Worm (Caenorhabditis elegans) whole organism, young adult: ENCODE measurements around the gene ugt-6.
A peak's percentile ranks its signal among the peaks of the same experiment; 100 is the strongest.

Experiments used
- B0261.1 ChIP-seq: sonication (generic microtip); optimal IDR thresholded peaks from 2 replicates; lab custom pipeline; 2016; ENCODE audit warnings: mild to moderate bottlenecking, missing genetic modification characterization, moderate library complexity, missing compliant biosample characterization
- B0336.3 ChIP-seq: fragments of 200-800 bp; sonication (Bioruptor generic); IDR thresholded peaks from 2 replicates; pipeline ENCODE4 v1.3.6; 2022; ENCODE audit warnings: missing genetic modification characterization, missing compliant biosample characterization
- C06A6.2 ChIP-seq: fragments of 200-800 bp; sonication (Bioruptor generic); conservative IDR thresholded peaks from 2 replicates; pipeline ENCODE4 v1.3.6; 2022; ENCODE audit warnings: missing genetic modification characterization, missing compliant biosample characterization
- C17E4.6 ChIP-seq: fragments of 200-800 bp; sonication (Bioruptor generic); IDR thresholded peaks from 2 replicates; pipeline ENCODE4 v1.3.6; 2022; ENCODE audit warnings: missing genetic modification reagents, missing genetic modification characterization, missing compliant biosample characterization
- F22D6.2 ChIP-seq: sonication (generic microtip); optimal IDR thresholded peaks from 2 replicates; lab custom pipeline; 2016; ENCODE audit warnings: mild to moderate bottlenecking, missing genetic modification characterization, missing compliant biosample characterization
- F33H1.4 ChIP-seq: fragments of 200-800 bp; sonication (Bioruptor generic); IDR thresholded peaks from 2 replicates; pipeline ENCODE4 v1.3.6; 2022; ENCODE audit warnings: missing genetic modification reagents, missing genetic modification characterization, missing compliant biosample characterization
- F37B4.10 ChIP-seq: fragments of 200-800 bp; sonication (Bioruptor generic); IDR thresholded peaks from 2 replicates; pipeline ENCODE4 v1.3.6; 2022; ENCODE audit warnings: missing genetic modification characterization, missing compliant biosample characterization
- F49E8.2 ChIP-seq: sonication (generic microtip); optimal IDR thresholded peaks from 3 replicates; lab custom pipeline; 2017; ENCODE audit warnings: missing genetic modification characterization, mild to moderate bottlenecking, missing compliant biosample characterization, antibody characterized with exemption, moderate library complexity; ENCODE audit not compliant: insufficient read depth
- F57A8.1 ChIP-seq: fragments of 200-800 bp; sonication (Bioruptor generic); optimal IDR thresholded peaks from 2 replicates; lab custom pipeline; 2018; ENCODE audit warnings: mild to moderate bottlenecking, missing genetic modification characterization, moderate library complexity, missing compliant biosample characterization
- Y95B8A.8 ChIP-seq: fragments of 200-800 bp; sonication (Bioruptor generic); IDR thresholded peaks from 2 replicates; pipeline ENCODE4 v1.3.6; 2022; ENCODE audit warnings: missing genetic modification reagents, missing genetic modification characterization, missing compliant biosample characterization
- akir-1 ChIP-seq: fragments of 200-800 bp; sonication (Bioruptor generic); optimal IDR thresholded peaks from 2 replicates; lab custom pipeline; 2018; ENCODE audit warnings: mild to moderate bottlenecking, missing genetic modification characterization, moderate library complexity, missing compliant biosample characterization
- ama-1 ChIP-seq, 3 experiments: fragments of 150-350 bp in 1 of 3; sonication (generic microtip) in 2 of 3; optimal IDR thresholded peaks; 2 replicates each; lab custom pipeline; 2014 to 2018; ENCODE audit warnings: missing biosample characterization in 2 of 3, missing genetic modification characterization in 2 of 3, missing genetic modification reagents in 2 of 3
- aptf-2 ChIP-seq: fragments of 200-800 bp; sonication (Bioruptor generic); conservative IDR thresholded peaks from 2 replicates; pipeline ENCODE4 v1.3.6; 2022; ENCODE audit warnings: missing genetic modification reagents, missing genetic modification characterization, missing compliant biosample characterization
- aptf-3 ChIP-seq: fragments of 200-800 bp; sonication (Bioruptor generic); IDR thresholded peaks from 2 replicates; pipeline ENCODE4 v1.3.6; 2022; ENCODE audit warnings: missing genetic modification characterization, missing compliant biosample characterization
- attf-3 ChIP-seq: fragments of 200-800 bp; sonication (Bioruptor generic); conservative IDR thresholded peaks from 2 replicates; pipeline ENCODE4 v1.3.6; 2022; ENCODE audit warnings: missing genetic modification reagents, missing genetic modification characterization, missing compliant biosample characterization
- attf-5 ChIP-seq: fragments of 200-800 bp; sonication (Bioruptor generic); optimal IDR thresholded peaks from 2 replicates; lab custom pipeline; 2018; ENCODE audit warnings: mild to moderate bottlenecking, missing genetic modification characterization, missing compliant biosample characterization
- attf-6 ChIP-seq: fragments of 200-800 bp; sonication (Bioruptor generic); IDR thresholded peaks from 2 replicates; pipeline ENCODE4 v1.3.6; 2022; ENCODE audit warnings: missing genetic modification reagents, missing genetic modification characterization, missing compliant biosample characterization
- bed-1 ChIP-seq: fragments of 200-800 bp; sonication (Bioruptor generic); IDR thresholded peaks from 2 replicates; pipeline ENCODE4 v1.3.6; 2022; ENCODE audit warnings: missing genetic modification reagents, missing genetic modification characterization, missing compliant biosample characterization
- ccch-3 ChIP-seq: fragments of 200-800 bp; sonication (Bioruptor generic); optimal IDR thresholded peaks from 2 replicates; lab custom pipeline; 2018; ENCODE audit warnings: mild to moderate bottlenecking, missing genetic modification characterization, missing compliant biosample characterization
- cebp-1 ChIP-seq, 2 experiments: fragments of 200-800 bp in 1 of 2; sonication (Bioruptor generic) in 1 of 2; sonication (generic microtip) in 1 of 2; IDR thresholded peaks in 1 of 2; optimal IDR thresholded peaks in 1 of 2; 2 replicates each; pipeline versions ENCODE4 v1.3.6 to Lab custom; 2017 to 2022; ENCODE audit warnings: missing compliant biosample characterization in 2 of 2, missing genetic modification characterization in 2 of 2, mild to moderate bottlenecking in 1 of 2, missing genetic modification reagents in 1 of 2, moderate library complexity in 1 of 2
- cebp-2 ChIP-seq: fragments of 200-800 bp; sonication (Bioruptor generic); IDR thresholded peaks from 2 replicates; pipeline ENCODE4 v1.3.6; 2022; ENCODE audit warnings: missing genetic modification characterization, missing compliant biosample characterization
- ceh-100 ChIP-seq: fragments of 200-800 bp; sonication (Bioruptor generic); IDR thresholded peaks from 2 replicates; pipeline ENCODE4 v1.3.6; 2022; ENCODE audit warnings: missing genetic modification reagents, missing genetic modification characterization, missing compliant biosample characterization
- ceh-79 ChIP-seq: sonication (generic microtip); optimal IDR thresholded peaks from 2 replicates; lab custom pipeline; 2017; ENCODE audit warnings: mild to moderate bottlenecking, missing genetic modification characterization, missing compliant biosample characterization
- ceh-91 ChIP-seq: fragments of 200-800 bp; sonication (Bioruptor generic); IDR thresholded peaks from 2 replicates; pipeline ENCODE4 v1.3.6; 2022; ENCODE audit warnings: missing genetic modification reagents, missing genetic modification characterization, missing compliant biosample characterization
- chd-7 ChIP-seq: sonication (generic microtip); optimal IDR thresholded peaks from 2 replicates; lab custom pipeline; 2016; ENCODE audit warnings: mild to moderate bottlenecking, missing genetic modification characterization, moderate library complexity, missing compliant biosample characterization
- efl-1 ChIP-seq: fragments of 150-350 bp; optimal IDR thresholded peaks from 2 replicates; lab custom pipeline; 2014; ENCODE audit warnings: missing biosample characterization, missing genetic modification reagents, missing genetic modification characterization
- fkh-3 ChIP-seq: sonication (generic microtip); optimal IDR thresholded peaks from 2 replicates; lab custom pipeline; 2016; ENCODE audit warnings: mild to moderate bottlenecking, missing genetic modification characterization, missing compliant biosample characterization
- gei-17 ChIP-seq: fragments of 200-800 bp; sonication (Bioruptor generic); optimal IDR thresholded peaks from 2 replicates; lab custom pipeline; 2018; ENCODE audit warnings: mild to moderate bottlenecking, missing genetic modification characterization, missing compliant biosample characterization
- hrde-1 ChIP-seq: sonication (generic microtip); optimal IDR thresholded peaks from 2 replicates; lab custom pipeline; 2016; ENCODE audit warnings: missing genetic modification characterization, mild to moderate bottlenecking, missing compliant biosample characterization, moderate library complexity, missing genotype, missing genetic modification reagents, borderline replicate concordance
- lin-54 ChIP-seq: fragments of 200-800 bp; sonication (Bioruptor generic); optimal IDR thresholded peaks from 2 replicates; lab custom pipeline; 2018; ENCODE audit warnings: mild to moderate bottlenecking, missing genetic modification characterization, missing compliant biosample characterization
- lsy-27 ChIP-seq: sonication (generic microtip); optimal IDR thresholded peaks from 2 replicates; lab custom pipeline; 2017; ENCODE audit warnings: missing genetic modification characterization, mild to moderate bottlenecking, missing compliant biosample characterization, antibody characterized with exemption, missing genotype, borderline replicate concordance; ENCODE audit not compliant: insufficient read depth
- madf-6 ChIP-seq: fragments of 200-800 bp; sonication (Bioruptor generic); IDR thresholded peaks from 2 replicates; pipeline ENCODE4 v1.3.6; 2022; ENCODE audit warnings: missing genetic modification reagents, missing genetic modification characterization, missing compliant biosample characterization
- mcd-1 ChIP-seq: fragments of 200-800 bp; sonication (Bioruptor generic); IDR thresholded peaks from 2 replicates; pipeline ENCODE4 v1.3.6; 2022; ENCODE audit warnings: missing genetic modification reagents, missing genetic modification characterization, missing compliant biosample characterization
- pha-4 ChIP-seq: fragments of 150-350 bp; sonication (generic microtip); optimal IDR thresholded peaks from 2 replicates; lab custom pipeline; 2014; ENCODE audit warnings: missing biosample characterization, missing genetic modification reagents, missing genetic modification characterization
- rcor-1 ChIP-seq: fragments of 200-800 bp; sonication (Bioruptor generic); IDR thresholded peaks from 2 replicates; pipeline ENCODE4 v1.3.6; 2022; ENCODE audit warnings: missing genetic modification reagents, missing genetic modification characterization, missing compliant biosample characterization
- rec-8 ChIP-seq, 2 experiments: sonication (generic microtip); optimal IDR thresholded peaks; 2 replicates each; lab custom pipeline; 2016; ENCODE audit warnings: mild to moderate bottlenecking in 2 of 2, missing genetic modification characterization in 2 of 2, missing genetic modification reagents in 2 of 2, missing genotype in 2 of 2, missing biosample characterization in 1 of 2, missing compliant biosample characterization in 1 of 2, moderate library complexity in 1 of 2
- snpc-3.4 ChIP-seq: sonication (generic microtip); optimal IDR thresholded peaks from 2 replicates; lab custom pipeline; 2017; ENCODE audit warnings: missing genetic modification characterization, mild to moderate bottlenecking, missing compliant biosample characterization, antibody characterized with exemption, moderate library complexity, missing genotype, missing genetic modification reagents
- tlf-1 ChIP-seq: fragments of 200-800 bp; sonication (Bioruptor generic); optimal IDR thresholded peaks from 2 replicates; lab custom pipeline; 2018; ENCODE audit warnings: mild to moderate bottlenecking, missing genetic modification characterization, missing compliant biosample characterization
- unc-62 ChIP-seq: fragments of 150-350 bp; optimal IDR thresholded peaks from 2 replicates; lab custom pipeline; 2014; ENCODE audit warnings: missing biosample characterization, missing genetic modification reagents, missing genetic modification characterization
- ztf-22 ChIP-seq: fragments of 200-800 bp; sonication (Bioruptor generic); optimal IDR thresholded peaks from 2 replicates; lab custom pipeline; 2018; ENCODE audit warnings: mild to moderate bottlenecking, missing genetic modification characterization, moderate library complexity, missing compliant biosample characterization
- ztf-28 ChIP-seq: fragments of 200-800 bp; sonication (Bioruptor generic); IDR thresholded peaks from 2 replicates; pipeline ENCODE4 v1.3.6; 2022; ENCODE audit warnings: missing genetic modification reagents, missing genetic modification characterization, missing compliant biosample characterization

ugt-6 gene

ce11 chrV:12819155-12819554, 21.1 kb upstream of the ugt-6 start (continued):
- no peak for TF ChIP-seq efl-1
- TF ChIP-seq gei-17 (GFP tag; lab: Kevin White, UChicago), result no peak
- TF ChIP-seq madf-6 (GFP tag; lab: Robert Waterston, UW), result no peak
- TF ChIP-seq lsy-27 (tag; lab: Kevin White, UChicago), result no peak
- no peak for TF ChIP-seq aptf-3 (GFP tag; lab: Robert Waterston, UW)
- no peak for TF ChIP-seq lin-54 (GFP tag; lab: Kevin White, UChicago)
- TF ChIP-seq F37B4.10 (GFP tag; lab: Robert Waterston, UW), result no peak
- TF ChIP-seq ccch-3 (GFP tag; lab: Kevin White, UChicago), result no peak
- no peak for TF ChIP-seq F33H1.4 (GFP tag; lab: Robert Waterston, UW)
- no peak for TF ChIP-seq bed-1 (GFP tag; lab: Robert Waterston, UW)

- TF ChIP-seq F57A8.1 (GFP tag; lab: Kevin White, UChicago) (no peak), attf-6 (no peak), tlf-1 (GFP tag; lab: Kevin White, UChicago) (no peak), ztf-22 (GFP tag; lab: Kevin White, UChicago) (no peak), unc-62 (GFP tag; lab: Kevin White, UChicago) (no peak)
Measured at ce11 chrV:12818486-12818885, 20.5 kb upstream of the ugt-6 start.

ce11 chrV:12816672-12817071, 18.6 kb upstream of the ugt-6 start:
- TF ChIP-seq ccch-3 (GFP tag; lab: Kevin White, UChicago) (no peak), ama-1 (optimal IDR thresholded peaks at IDR 0.05; lab: Kevin White, UChicago) (no peak), ama-1 (GFP tag; optimal IDR thresholded peaks at IDR 0.05; lab: Kevin White, UChicago) (peak in 1 of 2 experiments; percentile 66), aptf-2 (GFP tag; lab: Robert Waterston, UW) (no peak), rec-8 (tag; optimal IDR thresholded peaks at IDR 0.05; lab: Kevin White, UChicago) (no peak)
- TF ChIP-seq, all 124 proteins: peak for 1

- peak; percentile 9 for TF ChIP-seq pha-4 (tag; lab: Kevin White, UChicago)
- TF ChIP-seq F49E8.2, result no peak
Measured at ce11 chrV:12815386-12815785, 17.4 kb upstream of the ugt-6 start.

ce11 chrV:12814481-12814882, 16.5 kb upstream of the ugt-6 start:
- TF ChIP-seq chd-7 (tag; lab: Kevin White, UChicago), result peak; percentile 52
- no peak for TF ChIP-seq C17E4.6 (GFP tag; lab: Robert Waterston, UW)
- TF ChIP-seq ceh-100, result no peak
- TF ChIP-seq attf-3, result no peak
- TF ChIP-seq gei-17 (GFP tag; lab: Kevin White, UChicago), result no peak
- TF ChIP-seq mcd-1 (GFP tag; lab: Robert Waterston, UW), result peak; percentile 64; the same call in 1 of the 2 replicates
- TF ChIP-seq F22D6.2 (tag; lab: Kevin White, UChicago), result no peak
- no peak for TF ChIP-seq ceh-79 (tag; lab: Kevin White, UChicago)
- peak; percentile 49; the same call in 1 of the 2 replicates for TF ChIP-seq cebp-1 (GFP tag; IDR thresholded peaks at IDR 0.05; lab: Robert Waterston, UW)
- TF ChIP-seq cebp-1 (tag; optimal IDR thresholded peaks at IDR 0.05; lab: Kevin White, UChicago), result peak; percentile 78
- no peak for TF ChIP-seq C06A6.2
- TF ChIP-seq Y95B8A.8 (GFP tag; lab: Robert Waterston, UW), result 0 out of 2 replicates have a peak, but pooled peaks have one; percentile 37
- TF ChIP-seq akir-1 (GFP tag; lab: Kevin White, UChicago), result no peak
- no peak for TF ChIP-seq cebp-2 (GFP tag; lab: Robert Waterston, UW)
- no peak for TF ChIP-seq ztf-28
- TF ChIP-seq ceh-91 (GFP tag; lab: Robert Waterston, UW), result no peak
- TF ChIP-seq B0336.3 (GFP tag; lab: Robert Waterston, UW), result peak; percentile 33; the same call in 1 of the 2 replicates
- TF ChIP-seq B0261.1 (tag; lab: Kevin White, UChicago), result no peak
- no peak for TF ChIP-seq fkh-3 (tag; lab: Kevin White, UChicago)
- TF ChIP-seq snpc-3.4 (tag; lab: Kevin White, UChicago), result no peak
- peak; percentile 53; the same call in 1 of the 2 replicates for TF ChIP-seq rcor-1
- TF ChIP-seq attf-5 (GFP tag; lab: Kevin White, UChicago), result peak; percentile 65
- TF ChIP-seq hrde-1 (tag; lab: Kevin White, UChicago), result no peak
